Worm (Caenorhabditis elegans) whole organism, late embryonic: ENCODE results near the gene F36H9.2.

Experiments used
- ceh-14 ChIP-seq: sonication (generic microtip); optimal IDR thresholded peaks from 2 replicates; lab custom pipeline; 2016; ENCODE audit warnings: missing genotype, missing genetic modification characterization, missing compliant biosample characterization
- ceh-19 ChIP-seq: fragments of 200-800 bp; sonication (Bioruptor generic); optimal IDR thresholded peaks from 2 replicates; lab custom pipeline; 2018; ENCODE audit warnings: mild to moderate bottlenecking, missing genetic modification characterization, missing compliant biosample characterization
- ceh-22 ChIP-seq: sonication (generic microtip); optimal IDR thresholded peaks from 2 replicates; lab custom pipeline; 2017; ENCODE audit warnings: missing biosample characterization, missing genetic modification characterization
- dmd-4 ChIP-seq: sonication (generic microtip); optimal IDR thresholded peaks from 2 replicates; lab custom pipeline; 2016; ENCODE audit warnings: borderline replicate concordance, missing genetic modification characterization, missing compliant biosample characterization
- fkh-10 ChIP-seq: fragments of 150-350 bp; optimal IDR thresholded peaks from 2 replicates; lab custom pipeline; 2014; ENCODE audit warnings: missing biosample characterization, missing genetic modification reagents, missing genetic modification characterization
- nhr-11 ChIP-seq: fragments of 150-350 bp; optimal IDR thresholded peaks from 2 replicates; lab custom pipeline; 2014; ENCODE audit warnings: missing biosample characterization, missing genetic modification characterization
- odd-2 ChIP-seq: sonication (generic microtip); optimal IDR thresholded peaks from 2 replicates; lab custom pipeline; 2017; ENCODE audit warnings: antibody characterized with exemption, mild to moderate bottlenecking, missing genetic modification characterization, missing compliant biosample characterization
- pag-3 ChIP-seq: sonication (generic microtip); optimal IDR thresholded peaks from 2 replicates; lab custom pipeline; 2016; ENCODE audit warnings: missing compliant biosample characterization, missing genetic modification characterization, borderline replicate concordance
- pha-2 ChIP-seq: sonication (generic microtip); optimal IDR thresholded peaks from 2 replicates; lab custom pipeline; 2017; ENCODE audit warnings: mild to moderate bottlenecking, missing genetic modification characterization, missing compliant biosample characterization
- pha-4 ChIP-seq: fragments of 150-350 bp; optimal IDR thresholded peaks from 2 replicates; lab custom pipeline; 2018; ENCODE audit warnings: missing biosample characterization, missing genetic modification reagents, missing genetic modification characterization
- pqm-1 ChIP-seq: sonication (generic microtip); optimal IDR thresholded peaks from 2 replicates; lab custom pipeline; 2016; ENCODE audit warnings: missing genetic modification characterization, missing compliant biosample characterization
- ttx-3 ChIP-seq: sonication (generic microtip); optimal IDR thresholded peaks from 2 replicates; lab custom pipeline; 2016; ENCODE audit warnings: missing genetic modification reagents, missing genetic modification characterization, missing compliant biosample characterization
- unc-55 ChIP-seq: sonication (generic microtip); optimal IDR thresholded peaks from 2 replicates; lab custom pipeline; 2017; ENCODE audit warnings: missing biosample characterization, missing genetic modification reagents, missing genetic modification characterization

ce11 chrV:1773120-1773519 lies 15.1 kb upstream of the F36H9.2 start:
- TF ChIP-seq unc-55 (GFP tag; lab: Kevin White, UChicago) (no peak), ttx-3 (no peak), ceh-19 (GFP tag; lab: Kevin White, UChicago) (no peak), fkh-10 (no peak), dmd-4 (no peak), ceh-14 (no peak), pqm-1 (tag; lab: Kevin White, UChicago) (no peak), odd-2 (tag; lab: Kevin White, UChicago) (no peak), ceh-22 (tag; lab: Kevin White, UChicago) (no peak), nhr-11 (tag; lab: Kevin White, UChicago) (no peak), pag-3 (tag; lab: Kevin White, UChicago) (no peak), pha-2 (tag; lab: Kevin White, UChicago) (no peak), pha-4 (tag; lab: Kevin White, UChicago) (no peak)
